Worm (Caenorhabditis elegans) whole organism, L3 larva: ENCODE results near the gene fbxb-107.

ENCODE experiments used
- ZK546.5 ChIP-seq: sonication (generic microtip); optimal IDR thresholded peaks from 2 replicates; lab custom pipeline; 2017; ENCODE audit warnings: missing biosample characterization, missing genetic modification characterization
- ceh-28 ChIP-seq: fragments of 150-350 bp; optimal IDR thresholded peaks from 2 replicates; lab custom pipeline; 2014; ENCODE audit warnings: missing biosample characterization, missing genetic modification reagents, missing genetic modification characterization
- jun-1 ChIP-seq: fragments of 150-350 bp; optimal IDR thresholded peaks from 2 replicates; lab custom pipeline; 2014; ENCODE audit warnings: missing biosample characterization, missing genetic modification reagents, missing genetic modification characterization
- nhr-237 ChIP-seq: fragments of 150-350 bp; optimal IDR thresholded peaks from 2 replicates; lab custom pipeline; 2014; ENCODE audit warnings: missing biosample characterization, missing genetic modification characterization
- nhr-43 ChIP-seq: sonication (generic microtip); optimal IDR thresholded peaks from 2 replicates; lab custom pipeline; 2016; ENCODE audit warnings: mild to moderate bottlenecking, missing genetic modification characterization, missing compliant biosample characterization; ENCODE audit not compliant: poor library complexity, severe bottlenecking
- nhr-76 ChIP-seq: fragments of 150-350 bp; sonication (generic microtip); optimal IDR thresholded peaks from 5 replicates; lab custom pipeline; 2014; ENCODE audit warnings: missing biosample characterization, missing genetic modification characterization
- zag-1 ChIP-seq: fragments of 150-350 bp; optimal IDR thresholded peaks from 2 replicates; lab custom pipeline; 2014; ENCODE audit warnings: missing biosample characterization, missing genetic modification characterization

DNA sequence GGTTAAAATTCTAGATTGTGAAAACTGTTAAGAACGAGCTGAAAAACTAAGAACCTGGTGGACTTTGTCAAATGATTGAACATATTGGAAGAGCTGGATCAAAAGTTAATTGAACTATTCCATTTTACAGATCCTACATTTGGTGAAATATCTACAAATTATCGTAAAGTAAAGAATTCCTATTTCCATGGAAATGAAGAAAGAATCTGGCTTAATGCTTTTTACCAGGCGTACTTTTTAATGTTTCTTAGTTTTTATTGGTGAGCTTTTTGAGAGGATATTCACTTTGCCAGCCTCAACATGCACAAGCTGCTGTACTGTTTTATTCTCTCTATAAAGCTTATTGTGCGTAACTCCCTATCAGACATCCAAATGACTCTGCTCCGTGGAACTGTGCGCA lies 19.3 kb downstream of the fbxb-107 start, which contains the start of gene F08D12.4:
- TF ChIP-seq nhr-237 (no peak), ZK546.5 (tag; lab: Kevin White, UChicago) (no peak), nhr-76 (tag; lab: Kevin White, UChicago) (no peak), ceh-28 (tag; lab: Kevin White, UChicago) (no peak), zag-1 (tag; lab: Kevin White, UChicago) (no peak), jun-1 (tag; lab: Kevin White, UChicago) (no peak), nhr-43 (no peak)
